Fruit fly (Drosophila melanogaster): ENCODE data around the gene pths.

Gene pths

DNA sequence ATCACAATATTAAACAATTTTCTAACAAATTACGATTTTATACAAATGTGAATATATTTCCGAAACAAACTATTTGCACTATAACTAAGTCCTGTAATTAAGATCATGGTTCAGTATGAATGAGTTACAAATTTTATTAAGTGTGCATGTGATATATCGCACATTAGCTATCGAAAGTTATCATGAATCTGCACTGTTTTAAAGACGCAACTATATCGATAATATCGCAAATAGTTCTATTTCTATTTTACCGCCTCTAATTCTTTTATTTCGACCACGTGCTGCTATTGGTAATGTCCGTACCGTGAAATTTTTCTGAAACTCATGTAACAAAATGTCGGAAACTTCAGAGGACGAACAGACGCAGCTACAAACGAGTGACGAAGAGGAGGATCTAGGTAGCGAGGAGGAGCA is at the start of gene pths (continued):
- TF ChIP-seq CG1792 (GFP tag; optimal IDR thresholded peaks at IDR 0.05): no peak
- TF ChIP-seq zfh1 (GFP tag; IDR thresholded peaks at IDR 0.05): peak; percentile 58; the same call in 1 of the 3 replicates
- no peak for TF ChIP-seq peb (GFP tag; IDR thresholded peaks at IDR 0.05)
- no peak for TF ChIP-seq CG12104 (GFP tag; optimal IDR thresholded peaks at IDR 0.05)
- TF ChIP-seq CG15696 (tag; optimal IDR thresholded peaks at IDR 0.05): peak; percentile 42
- TF ChIP-seq CG17568 (GFP tag; optimal IDR thresholded peaks at IDR 0.05): no peak
- no peak for TF ChIP-seq CG10543 (GFP tag; optimal IDR thresholded peaks at IDR 0.05)
- peak; percentile 8 for TF ChIP-seq CG9797 (GFP tag; optimal IDR thresholded peaks at IDR 0.05)
- TF ChIP-seq exex (tag; optimal IDR thresholded peaks at IDR 0.05): no peak
- no peak for TF ChIP-seq CG9215 (GFP tag; IDR thresholded peaks at IDR 0.05)
- no peak for TF ChIP-seq Sin3A (optimal IDR thresholded peaks at IDR 0.05)
- no peak for TF ChIP-seq NK7.1 (GFP tag; optimal IDR thresholded peaks at IDR 0.05)
- TF ChIP-seq ro (GFP tag; IDR thresholded peaks at IDR 0.05): no peak
- peak; percentile 50 for TF ChIP-seq dmrt11E (tag; optimal IDR thresholded peaks at IDR 0.05)
- TF ChIP-seq gro (GFP tag; optimal IDR thresholded peaks at IDR 0.05): no peak
- no peak for TF ChIP-seq fd64A (GFP tag; optimal IDR thresholded peaks at IDR 0.05)
- TF ChIP-seq insv (GFP tag; optimal IDR thresholded peaks at IDR 0.05): no peak
- no peak for TF ChIP-seq wor (GFP tag; IDR thresholded peaks at IDR 0.05)
- peak; percentile 40 for TF ChIP-seq Chrac-16 (GFP tag; optimal IDR thresholded peaks at IDR 0.05)
- no peak for TF ChIP-seq Trl (optimal IDR thresholded peaks at IDR 0.05)
- peak; percentile 40 for TF ChIP-seq Trl (GFP tag; optimal IDR thresholded peaks at IDR 0.05)
- TF ChIP-seq ab (GFP tag; optimal IDR thresholded peaks at IDR 0.05): no peak
- peak; percentile 10; the same call in 1 of the 2 replicates for TF ChIP-seq E2f2 (GFP tag; IDR thresholded peaks at IDR 0.05)
- TF ChIP-seq CG17361 (GFP tag; IDR thresholded peaks at IDR 0.05): peak; percentile 44; the same call in 2 of the 3 replicates
- TF ChIP-seq zfh2 (GFP tag; optimal IDR thresholded peaks at IDR 0.05): peak; percentile 30
- peak; percentile 11 for TF ChIP-seq slp2 (GFP tag; optimal IDR thresholded peaks at IDR 0.05)
- TF ChIP-seq schlank (tag; optimal IDR thresholded peaks at IDR 0.05): no peak
- no peak for TF ChIP-seq MTF-1 (GFP tag; optimal IDR thresholded peaks at IDR 0.05; ENCODE audit: borderline replicate concordance)
- TF ChIP-seq Lim3 (GFP tag; IDR thresholded peaks at IDR 0.05): no peak
- TF ChIP-seq Ets65A (GFP tag): peak; percentile 45
- no peak for TF ChIP-seq gsb (GFP tag; IDR thresholded peaks at IDR 0.05)
- no peak for TF ChIP-seq so (GFP tag; IDR thresholded peaks at IDR 0.05)
- TF ChIP-seq Sox100B (GFP tag; optimal IDR thresholded peaks at IDR 0.05): no peak
- TF ChIP-seq Tbp (GFP tag; optimal IDR thresholded peaks at IDR 0.05): no peak
- TF ChIP-seq nmo (GFP tag; optimal IDR thresholded peaks at IDR 0.05): peak; percentile 76
- peak; percentile 64 for TF ChIP-seq CG30403 (GFP tag; optimal IDR thresholded peaks at IDR 0.05)
- TF ChIP-seq CG11723 (GFP tag; optimal IDR thresholded peaks at IDR 0.05): no peak
- no peak for TF ChIP-seq ash1 (GFP tag; optimal IDR thresholded peaks at IDR 0.05)
- TF ChIP-seq sna (GFP tag; IDR thresholded peaks at IDR 0.05; ENCODE audit: partially characterized antibody): peak; percentile 54
- TF ChIP-seq CG1603 (tag; optimal IDR thresholded peaks at IDR 0.05): peak; percentile 95
- no peak for TF ChIP-seq crc (GFP tag; optimal IDR thresholded peaks at IDR 0.05)
- TF ChIP-seq CG32767 (GFP tag; IDR thresholded peaks at IDR 0.05): no peak
- TF ChIP-seq CG2712 (tag; optimal IDR thresholded peaks at IDR 0.05): peak; percentile 52
- TF ChIP-seq oc (tag; optimal IDR thresholded peaks at IDR 0.05): no peak
- TF ChIP-seq dan (GFP tag; IDR thresholded peaks at IDR 0.05): no peak
- no peak for TF ChIP-seq CG11093 (GFP tag; IDR thresholded peaks at IDR 0.05)
- no peak for TF ChIP-seq ac (GFP tag; optimal IDR thresholded peaks at IDR 0.05)
- no peak for TF ChIP-seq CG4854 (GFP tag; optimal IDR thresholded peaks at IDR 0.05)
- no peak for TF ChIP-seq pan (optimal IDR thresholded peaks at IDR 0.05)
- peak in 1 of 2 experiments; percentile 51 for TF ChIP-seq pan (GFP tag; optimal IDR thresholded peaks at IDR 0.05 in 1 of 2, IDR thresholded peaks at IDR 0.05 in 1 of 2)
- peak; percentile 67 for TF ChIP-seq phol (tag; optimal IDR thresholded peaks at IDR 0.05)
- no peak for TF ChIP-seq ttk (GFP tag; IDR thresholded peaks at IDR 0.05)
- TF ChIP-seq CG14050 (GFP tag; IDR thresholded peaks at IDR 0.05): no peak
- no peak for TF ChIP-seq org-1 (GFP tag; optimal IDR thresholded peaks at IDR 0.05)
